Fruit fly (Drosophila melanogaster): Measurements from ENCODE around the gene Hmgcl.

Hmgcl gene

dm6 chr2L:6913964-6914363 lies 46.2 kb upstream of the Hmgcl start, which contains the start of gene Wee1 (continued):
- TF ChIP-seq dan (GFP tag; IDR thresholded peaks at IDR 0.05) (no peak), CG34376 (GFP tag; optimal IDR thresholded peaks at IDR 0.05) (no peak), zen (tag; optimal IDR thresholded peaks at IDR 0.05) (no peak), Fer3 (tag; optimal IDR thresholded peaks at IDR 0.05) (no peak), CG13123 (GFP tag; optimal IDR thresholded peaks at IDR 0.05) (no peak), D (optimal IDR thresholded peaks at IDR 0.05) (no peak), D (GFP tag; optimal IDR thresholded peaks at IDR 0.05) (no peak), CG6791 (GFP tag; IDR thresholded peaks at IDR 0.05; ENCODE audit: partially characterized antibody) (no peak), unpg (GFP tag; optimal IDR thresholded peaks at IDR 0.05) (no peak), hth (optimal IDR thresholded peaks at IDR 0.05) (no peak), B-H1 (GFP tag; IDR thresholded peaks at IDR 0.05) (no peak), Doc2 (GFP tag; IDR thresholded peaks at IDR 0.05) (no peak), CG16863 (GFP tag; optimal IDR thresholded peaks at IDR 0.05) (no peak), NFAT (GFP tag; IDR thresholded peaks at IDR 0.05) (no peak), slou (GFP tag; optimal IDR thresholded peaks at IDR 0.05) (no peak), CG6654 (GFP tag; optimal IDR thresholded peaks at IDR 0.05) (no peak), nerfin-1 (tag; optimal IDR thresholded peaks at IDR 0.05) (peak; percentile 99), MBD-R2 (GFP tag; IDR thresholded peaks at IDR 0.05) (peak; percentile 81), cato (GFP tag; optimal IDR thresholded peaks at IDR 0.05; ENCODE audit: borderline replicate concordance) (no peak), CG12744 (GFP tag; optimal IDR thresholded peaks at IDR 0.05) (no peak), z (GFP tag; IDR thresholded peaks at IDR 0.05) (no peak), H2.0 (GFP tag; IDR thresholded peaks at IDR 0.05) (no peak), CG10543 (GFP tag; optimal IDR thresholded peaks at IDR 0.05) (no peak), Fer2 (tag; optimal IDR thresholded peaks at IDR 0.05) (no peak), MESR4 (GFP tag; optimal IDR thresholded peaks at IDR 0.05) (peak; percentile 59), her (GFP tag; optimal IDR thresholded peaks at IDR 0.05) (no peak), CG18011 (GFP tag; optimal IDR thresholded peaks at IDR 0.05) (no peak), bigmax (GFP tag; optimal IDR thresholded peaks at IDR 0.05) (peak; percentile 59), CG4328 (GFP tag; optimal IDR thresholded peaks at IDR 0.05) (no peak), Dll (GFP tag; IDR thresholded peaks at IDR 0.05; ENCODE audit: partially characterized antibody) (0 out of 4 replicates have a peak, but pooled peaks have one; percentile 15), Dfd (GFP tag; optimal IDR thresholded peaks at IDR 0.05) (no peak), fd64A (GFP tag; optimal IDR thresholded peaks at IDR 0.05) (no peak), ttk (GFP tag; IDR thresholded peaks at IDR 0.05) (no peak), CG16813 (GFP tag; IDR thresholded peaks at IDR 0.05; ENCODE audit: partially characterized antibody) (no peak; the same call in 2 of the 3 replicates), CG6813 (GFP tag; optimal IDR thresholded peaks at IDR 0.05) (no peak), Dbx (GFP tag; IDR thresholded peaks at IDR 0.05) (no peak), row (GFP tag; IDR thresholded peaks at IDR 0.05) (peak; percentile 50; the same call in 1 of the 3 replicates), CG11247 (GFP tag; IDR thresholded peaks at IDR 0.05) (no peak), Hmr (GFP tag; optimal IDR thresholded peaks at IDR 0.05) (no peak), YL-1 (GFP tag; optimal IDR thresholded peaks at IDR 0.05) (peak; percentile 75), run (tag; optimal IDR thresholded peaks at IDR 0.05) (no peak), pita (GFP tag; optimal IDR thresholded peaks at IDR 0.05) (no peak), Tbp (GFP tag; optimal IDR thresholded peaks at IDR 0.05) (no peak), emc (GFP tag; optimal IDR thresholded peaks at IDR 0.05) (no peak), mirr (GFP tag; optimal IDR thresholded peaks at IDR 0.05) (no peak), Nf-YB (GFP tag; optimal IDR thresholded peaks at IDR 0.05) (no peak), CG10267 (tag; optimal IDR thresholded peaks at IDR 0.05) (peak; percentile 60), grn (GFP tag; optimal IDR thresholded peaks at IDR 0.05) (no peak), CG5953 (GFP tag; IDR thresholded peaks at IDR 0.05) (no peak), CG17361 (GFP tag; IDR thresholded peaks at IDR 0.05) (no peak), CG4707 (GFP tag; optimal IDR thresholded peaks at IDR 0.05) (no peak), Kr (GFP tag; optimal IDR thresholded peaks at IDR 0.05) (no peak)
